In genomic region chr2L:11044678-11045466, dm6 we compare ENCODE assay signal across 1 fruit fly cellular context.
TF ChIP-seq lines count a peak whose summit lies in the region.

No protein-coding gene starts in this region.

TF ChIP-seq in whole organism, embryonic, 481 proteins besides CTCF, POLR2A, EP300 and RAD21 (continued from another document and continues in another):
- peak; percentile 28 for TF ChIP-seq Meics (GFP tag; optimal IDR thresholded peaks at IDR 0.05; lab: Kevin White, UChicago)
- TF ChIP-seq HLHmδ (GFP tag; optimal IDR thresholded peaks at IDR 0.05; lab: Kevin White, UChicago), result peak; percentile 19
- TF ChIP-seq pros (GFP tag; optimal IDR thresholded peaks at IDR 0.05; lab: Kevin White, UChicago), result no peak
- TF ChIP-seq Dfd (GFP tag; optimal IDR thresholded peaks at IDR 0.05; lab: Kevin White, UChicago), result no peak
- 0 out of 3 replicates have a peak, but pooled peaks have one; percentile 40 for TF ChIP-seq dysf (GFP tag; IDR thresholded peaks at IDR 0.05; lab: Robert Waterston, UW)
- peak; percentile 77 for TF ChIP-seq CG1832 (GFP tag; optimal IDR thresholded peaks at IDR 0.05; lab: Kevin White, UChicago)
- no peak for TF ChIP-seq Abd-B (GFP tag; optimal IDR thresholded peaks at IDR 0.05; lab: Kevin White, UChicago)
- TF ChIP-seq CG12219 (GFP tag; optimal IDR thresholded peaks at IDR 0.05; lab: Kevin White, UChicago), result peak; percentile 36
- no peak for TF ChIP-seq jumu (GFP tag; optimal IDR thresholded peaks at IDR 0.05; lab: Kevin White, UChicago)
- no peak for TF ChIP-seq ac (GFP tag; optimal IDR thresholded peaks at IDR 0.05; lab: Kevin White, UChicago)
- peak; percentile 72 for TF ChIP-seq MTF-1 (GFP tag; optimal IDR thresholded peaks at IDR 0.05; lab: Kevin White, UChicago; ENCODE audit: borderline replicate concordance)
- peak; percentile 16 for TF ChIP-seq gcm (GFP tag; optimal IDR thresholded peaks at IDR 0.05; lab: Kevin White, UChicago)
- TF ChIP-seq CG13424 (tag; optimal IDR thresholded peaks at IDR 0.05; lab: Kevin White, UChicago), result peak; percentile 30
- peak; percentile 13 for TF ChIP-seq Blimp-1 (GFP tag; optimal IDR thresholded peaks at IDR 0.05; lab: Kevin White, UChicago)
- no peak for TF ChIP-seq gfzf (GFP tag; optimal IDR thresholded peaks at IDR 0.05; lab: Kevin White, UChicago)
- TF ChIP-seq Mrtf (GFP tag; IDR thresholded peaks at IDR 0.05; lab: Robert Waterston, UW), result no peak
- TF ChIP-seq ranshi (GFP tag; IDR thresholded peaks at IDR 0.05; lab: Robert Waterston, UW), result no peak
- no peak for TF ChIP-seq gsb (GFP tag; IDR thresholded peaks at IDR 0.05; lab: Robert Waterston, UW)
- TF ChIP-seq aop (GFP tag; IDR thresholded peaks at IDR 0.05; lab: Robert Waterston, UW), result no peak
- TF ChIP-seq seq (GFP tag; IDR thresholded peaks at IDR 0.05; lab: Robert Waterston, UW), result peak; percentile 46; the same call in 1 of the 2 replicates
- TF ChIP-seq sc (optimal IDR thresholded peaks at IDR 0.05; lab: Kevin White, UChicago), result no peak
- no peak for TF ChIP-seq sc (GFP tag; optimal IDR thresholded peaks at IDR 0.05; lab: Kevin White, UChicago)
- TF ChIP-seq ab (GFP tag; optimal IDR thresholded peaks at IDR 0.05; lab: Kevin White, UChicago), result no peak
- TF ChIP-seq CG1233 (GFP tag; optimal IDR thresholded peaks at IDR 0.05; lab: Kevin White, UChicago), result peak; percentile 61
- no peak for TF ChIP-seq usp (GFP tag; optimal IDR thresholded peaks at IDR 0.05; lab: Kevin White, UChicago)
- no peak for TF ChIP-seq sima (GFP tag; optimal IDR thresholded peaks at IDR 0.05; lab: Kevin White, UChicago)
- TF ChIP-seq toy (GFP tag; IDR thresholded peaks at IDR 0.05; lab: Robert Waterston, UW), result no peak
- no peak for TF ChIP-seq Mad (GFP tag; optimal IDR thresholded peaks at IDR 0.05; lab: Kevin White, UChicago)
- TF ChIP-seq lmd (GFP tag; IDR thresholded peaks at IDR 0.05; lab: Robert Waterston, UW), result peak; percentile 59
- no peak for TF ChIP-seq Tbp (GFP tag; optimal IDR thresholded peaks at IDR 0.05; lab: Kevin White, UChicago)
- TF ChIP-seq so (GFP tag; IDR thresholded peaks at IDR 0.05; lab: Robert Waterston, UW), result peak; percentile 54; the same call in 2 of the 3 replicates
- TF ChIP-seq grn (GFP tag; optimal IDR thresholded peaks at IDR 0.05; lab: Kevin White, UChicago), result peak; percentile 58
- TF ChIP-seq Lim3 (GFP tag; IDR thresholded peaks at IDR 0.05; lab: Robert Waterston, UW), result no peak
- no peak for TF ChIP-seq Max (GFP tag; optimal IDR thresholded peaks at IDR 0.05; lab: Kevin White, UChicago)
- TF ChIP-seq Eip74EF (GFP tag; optimal IDR thresholded peaks at IDR 0.05; lab: Kevin White, UChicago), result no peak
- no peak for TF ChIP-seq CG7372 (GFP tag; IDR thresholded peaks at IDR 0.05; lab: Robert Waterston, UW)
- TF ChIP-seq CoRest (tag; optimal IDR thresholded peaks at IDR 0.05; lab: Kevin White, UChicago), result peak; percentile 12
- peak; percentile 29 for TF ChIP-seq CG7839 (tag; optimal IDR thresholded peaks at IDR 0.05; lab: Kevin White, UChicago)
- TF ChIP-seq CG10366 (GFP tag; IDR thresholded peaks at IDR 0.05; lab: Robert Waterston, UW), result peak; percentile 43; the same call in 1 of the 2 replicates
- TF ChIP-seq Fer1 (GFP tag; optimal IDR thresholded peaks at IDR 0.05; lab: Kevin White, UChicago), result peak; percentile 43
- TF ChIP-seq CG6689 (GFP tag; IDR thresholded peaks at IDR 0.05; lab: Robert Waterston, UW), result no peak; the same call in 1 of the 2 replicates
- TF ChIP-seq Doc3 (GFP tag; IDR thresholded peaks at IDR 0.05; lab: Robert Waterston, UW; ENCODE audit: partially characterized antibody), result no peak
- TF ChIP-seq CG6654 (GFP tag; optimal IDR thresholded peaks at IDR 0.05; lab: Kevin White, UChicago), result no peak
- no peak for TF ChIP-seq TFAM (GFP tag; optimal IDR thresholded peaks at IDR 0.05; lab: Kevin White, UChicago)
- no peak; the same call in 1 of the 2 replicates for TF ChIP-seq CG6272 (GFP tag; IDR thresholded peaks at IDR 0.05; lab: Robert Waterston, UW)
- no peak for TF ChIP-seq wor (GFP tag; IDR thresholded peaks at IDR 0.05; lab: Robert Waterston, UW)
- TF ChIP-seq CG5245 (GFP tag; optimal IDR thresholded peaks at IDR 0.05; lab: Kevin White, UChicago), result no peak
- TF ChIP-seq zfh1 (GFP tag; IDR thresholded peaks at IDR 0.05; lab: Robert Waterston, UW), result no peak; the same call in 2 of the 3 replicates
- no peak for TF ChIP-seq CG34224 (GFP tag; IDR thresholded peaks at IDR 0.05; lab: Robert Waterston, UW; ENCODE audit: partially characterized antibody)
- no peak for TF ChIP-seq CG3838 (GFP tag; optimal IDR thresholded peaks at IDR 0.05; lab: Kevin White, UChicago)
- TF ChIP-seq CG4854 (GFP tag; optimal IDR thresholded peaks at IDR 0.05; lab: Kevin White, UChicago), result no peak
- peak; percentile 54 for TF ChIP-seq HmgZ (tag; optimal IDR thresholded peaks at IDR 0.05; lab: Kevin White, UChicago)
- peak; percentile 17 for TF ChIP-seq Xbp1 (GFP tag; optimal IDR thresholded peaks at IDR 0.05; lab: Kevin White, UChicago)
- TF ChIP-seq CG2712 (tag; optimal IDR thresholded peaks at IDR 0.05; lab: Kevin White, UChicago), result peak; percentile 16
- no peak for TF ChIP-seq CG9437 (GFP tag; optimal IDR thresholded peaks at IDR 0.05; lab: Kevin White, UChicago)
- peak; percentile 62 for TF ChIP-seq CG10431 (GFP tag; optimal IDR thresholded peaks at IDR 0.05; lab: Kevin White, UChicago)
- TF ChIP-seq lab (GFP tag; optimal IDR thresholded peaks at IDR 0.05; lab: Kevin White, UChicago), result peak; percentile 69
- no peak for TF ChIP-seq repo (GFP tag; optimal IDR thresholded peaks at IDR 0.05; lab: Kevin White, UChicago)
- TF ChIP-seq NC2α (GFP tag; optimal IDR thresholded peaks at IDR 0.05; lab: Kevin White, UChicago), result no peak
- peak; percentile 40; the same call in 1 of the 2 replicates for TF ChIP-seq CG32532 (GFP tag; IDR thresholded peaks at IDR 0.05; lab: Robert Waterston, UW)
- TF ChIP-seq Oli (tag; optimal IDR thresholded peaks at IDR 0.05; lab: Kevin White, UChicago), result peak; percentile 48
- TF ChIP-seq CG13296 (GFP tag; optimal IDR thresholded peaks at IDR 0.05; lab: Kevin White, UChicago), result peak; percentile 62
- 0 out of 2 replicates have a peak, but pooled peaks have one; percentile 15 for TF ChIP-seq Ada2b (GFP tag; IDR thresholded peaks at IDR 0.05; lab: Robert Waterston, UW)
- no peak for TF ChIP-seq fu2 (GFP tag; optimal IDR thresholded peaks at IDR 0.05; lab: Kevin White, UChicago)
- peak; percentile 25 for TF ChIP-seq CG11723 (GFP tag; optimal IDR thresholded peaks at IDR 0.05; lab: Kevin White, UChicago)
- TF ChIP-seq ind (GFP tag; optimal IDR thresholded peaks at IDR 0.05; lab: Kevin White, UChicago), result peak; percentile 25
- no peak; the same call in 2 of the 3 replicates for TF ChIP-seq H15 (GFP tag; IDR thresholded peaks at IDR 0.05; lab: Robert Waterston, UW)
- TF ChIP-seq CG18011 (GFP tag; optimal IDR thresholded peaks at IDR 0.05; lab: Kevin White, UChicago), result no peak
- TF ChIP-seq Ets65A (GFP tag; lab: Kevin White, UChicago), result peak; percentile 50
- TF ChIP-seq fd64A (GFP tag; optimal IDR thresholded peaks at IDR 0.05; lab: Kevin White, UChicago), result peak; percentile 63
- TF ChIP-seq CG17385 (GFP tag; optimal IDR thresholded peaks at IDR 0.05; lab: Kevin White, UChicago), result peak; percentile 54
- peak; percentile 66 for TF ChIP-seq HHEX (GFP tag; optimal IDR thresholded peaks at IDR 0.05; lab: Kevin White, UChicago)
- peak; percentile 28 for TF ChIP-seq Nf-YB (GFP tag; optimal IDR thresholded peaks at IDR 0.05; lab: Kevin White, UChicago)
- TF ChIP-seq lola (GFP tag; optimal IDR thresholded peaks at IDR 0.05; lab: Kevin White, UChicago), result peak in 1 of 3 experiments; percentile 40
- no peak for TF ChIP-seq bowl (GFP tag; IDR thresholded peaks at IDR 0.05; lab: Robert Waterston, UW)
- TF ChIP-seq Gug (GFP tag; IDR thresholded peaks at IDR 0.05; lab: Robert Waterston, UW), result no peak; the same call in 3 of the 4 replicates
- no peak for TF ChIP-seq hkb (optimal IDR thresholded peaks at IDR 0.05; lab: Kevin White, UChicago)
- no peak for TF ChIP-seq hkb (GFP tag; IDR thresholded peaks at IDR 0.05; lab: Robert Waterston, UW)
- TF ChIP-seq CG2678 (tag; optimal IDR thresholded peaks at IDR 0.05; lab: Kevin White, UChicago), result peak; percentile 68
- TF ChIP-seq bsh (GFP tag; optimal IDR thresholded peaks at IDR 0.05; lab: Kevin White, UChicago), result peak; percentile 42 to 49
- no peak for TF ChIP-seq ase (GFP tag; IDR thresholded peaks at IDR 0.05; lab: Robert Waterston, UW)
- peak; percentile 31 for TF ChIP-seq CG12104 (GFP tag; optimal IDR thresholded peaks at IDR 0.05; lab: Kevin White, UChicago)
- no peak for TF ChIP-seq Lpt (GFP tag; optimal IDR thresholded peaks at IDR 0.05; lab: Kevin White, UChicago)
- TF ChIP-seq CG12299 (tag; optimal IDR thresholded peaks at IDR 0.05; lab: Kevin White, UChicago), result peak; percentile 18
- TF ChIP-seq fd3F (GFP tag; optimal IDR thresholded peaks at IDR 0.05; lab: Kevin White, UChicago), result no peak
- peak; percentile 18 for TF ChIP-seq CG4424 (GFP tag; optimal IDR thresholded peaks at IDR 0.05; lab: Kevin White, UChicago)
- no peak; the same call in 1 of the 2 replicates for TF ChIP-seq HLH3B (GFP tag; IDR thresholded peaks at IDR 0.05; lab: Robert Waterston, UW)
- no peak for TF ChIP-seq fd96Cb (tag; optimal IDR thresholded peaks at IDR 0.05; lab: Kevin White, UChicago)
- TF ChIP-seq CG12744 (GFP tag; optimal IDR thresholded peaks at IDR 0.05; lab: Kevin White, UChicago), result peak; percentile 1
- peak; percentile 7 for TF ChIP-seq YL-1 (GFP tag; optimal IDR thresholded peaks at IDR 0.05; lab: Kevin White, UChicago)
- peak; percentile 41 for TF ChIP-seq CG16815 (GFP tag; optimal IDR thresholded peaks at IDR 0.05; lab: Kevin White, UChicago)
- no peak for TF ChIP-seq Ssrp (tag; optimal IDR thresholded peaks at IDR 0.05; lab: Kevin White, UChicago)
- peak; percentile 27 for TF ChIP-seq CG6765 (GFP tag; optimal IDR thresholded peaks at IDR 0.05; lab: Kevin White, UChicago)
- peak; percentile 80 for TF ChIP-seq CG11696 (GFP tag; IDR thresholded peaks at IDR 0.05; lab: Robert Waterston, UW)
- no peak for TF ChIP-seq Usf (GFP tag; optimal IDR thresholded peaks at IDR 0.05; lab: Kevin White, UChicago)
- peak; percentile 41 for TF ChIP-seq CG15514 (GFP tag; optimal IDR thresholded peaks at IDR 0.05; lab: Kevin White, UChicago)
- TF ChIP-seq CG14860 (GFP tag; IDR thresholded peaks at IDR 0.05; lab: Robert Waterston, UW; ENCODE audit: partially characterized antibody), result no peak
- TF ChIP-seq Nf-YC (tag; optimal IDR thresholded peaks at IDR 0.05; lab: Kevin White, UChicago), result no peak
- TF ChIP-seq chif (GFP tag; optimal IDR thresholded peaks at IDR 0.05; lab: Kevin White, UChicago), result no peak
- TF ChIP-seq gem (tag; optimal IDR thresholded peaks at IDR 0.05; lab: Kevin White, UChicago), result peak; percentile 44
- no peak for TF ChIP-seq pita (GFP tag; optimal IDR thresholded peaks at IDR 0.05; lab: Kevin White, UChicago)
- TF ChIP-seq Six4 (GFP tag; optimal IDR thresholded peaks at IDR 0.05; lab: Kevin White, UChicago), result no peak
- no peak for TF ChIP-seq Neu2 (GFP tag; optimal IDR thresholded peaks at IDR 0.05; lab: Kevin White, UChicago; ENCODE audit: borderline replicate concordance)
- TF ChIP-seq Adf1 (GFP tag; IDR thresholded peaks at IDR 0.05; lab: Robert Waterston, UW), result peak; percentile 71
- TF ChIP-seq CG1024 (GFP tag; IDR thresholded peaks at IDR 0.05; lab: Robert Waterston, UW), result no peak; the same call in 1 of the 2 replicates
- TF ChIP-seq tin (GFP tag; optimal IDR thresholded peaks at IDR 0.05; lab: Kevin White, UChicago), result no peak
- no peak for TF ChIP-seq CG12942 (GFP tag; optimal IDR thresholded peaks at IDR 0.05; lab: Kevin White, UChicago)
- TF ChIP-seq CG8359 (GFP tag; optimal IDR thresholded peaks at IDR 0.05; lab: Kevin White, UChicago; ENCODE audit: borderline replicate concordance), result peak; percentile 5
- TF ChIP-seq Xrp1 (GFP tag; IDR thresholded peaks at IDR 0.05; lab: Robert Waterston, UW), result peak; percentile 46
- TF ChIP-seq CG12391 (tag; optimal IDR thresholded peaks at IDR 0.05; lab: Kevin White, UChicago), result no peak
- TF ChIP-seq CG7556 (GFP tag; optimal IDR thresholded peaks at IDR 0.05; lab: Kevin White, UChicago), result peak; percentile 32
- TF ChIP-seq pum (GFP tag; optimal IDR thresholded peaks at IDR 0.05; lab: Kevin White, UChicago), result no peak
- no peak for TF ChIP-seq twi (tag; optimal IDR thresholded peaks at IDR 0.05; lab: Kevin White, UChicago)
- peak; percentile 34; the same call in 1 of the 2 replicates for TF ChIP-seq CG14014 (GFP tag; IDR thresholded peaks at IDR 0.05; lab: Robert Waterston, UW)
- peak; percentile 33 for TF ChIP-seq CG10209 (GFP tag; optimal IDR thresholded peaks at IDR 0.05; lab: Kevin White, UChicago)
- no peak for TF ChIP-seq mld (GFP tag; IDR thresholded peaks at IDR 0.05; lab: Robert Waterston, UW; ENCODE audit: partially characterized antibody)
- peak; percentile 64 for TF ChIP-seq CG33557 (GFP tag; optimal IDR thresholded peaks at IDR 0.05; lab: Kevin White, UChicago)
- no peak for TF ChIP-seq CG6791 (GFP tag; IDR thresholded peaks at IDR 0.05; lab: Robert Waterston, UW; ENCODE audit: partially characterized antibody)
- peak; percentile 55 for TF ChIP-seq cg (GFP tag; optimal IDR thresholded peaks at IDR 0.05; lab: Kevin White, UChicago)
- TF ChIP-seq NK7.1 (GFP tag; optimal IDR thresholded peaks at IDR 0.05; lab: Kevin White, UChicago), result no peak
- TF ChIP-seq CG43689 (GFP tag; IDR thresholded peaks at IDR 0.05; lab: Robert Waterston, UW), result no peak
- peak; percentile 25 for TF ChIP-seq tap (tag; optimal IDR thresholded peaks at IDR 0.05; lab: Kevin White, UChicago)
- TF ChIP-seq Hr39 (optimal IDR thresholded peaks at IDR 0.05; lab: Kevin White, UChicago), result no peak
- peak; percentile 26 for TF ChIP-seq CG18262 (tag; optimal IDR thresholded peaks at IDR 0.05; lab: Kevin White, UChicago)
- TF ChIP-seq vfl (GFP tag; optimal IDR thresholded peaks at IDR 0.05; lab: Kevin White, UChicago), result no peak
- TF ChIP-seq Elba2 (GFP tag; optimal IDR thresholded peaks at IDR 0.05; lab: Kevin White, UChicago), result no peak
- TF ChIP-seq CG5180 (GFP tag; optimal IDR thresholded peaks at IDR 0.05; lab: Kevin White, UChicago), result peak; percentile 58
- TF ChIP-seq CG2120 (GFP tag; optimal IDR thresholded peaks at IDR 0.05; lab: Kevin White, UChicago), result peak; percentile 78
- TF ChIP-seq Scr (GFP tag; IDR thresholded peaks at IDR 0.05; lab: Robert Waterston, UW; ENCODE audit: partially characterized antibody), result no peak
- TF ChIP-seq Pdp1 (GFP tag; optimal IDR thresholded peaks at IDR 0.05; lab: Kevin White, UChicago), result peak in 1 of 2 experiments; percentile 28
- no peak; the same call in 1 of the 2 replicates for TF ChIP-seq CG10321 (GFP tag; IDR thresholded peaks at IDR 0.05; lab: Robert Waterston, UW)
- TF ChIP-seq Sox102F (GFP tag; optimal IDR thresholded peaks at IDR 0.05; lab: Kevin White, UChicago), result peak; percentile 31
- no peak for TF ChIP-seq CG1647 (GFP tag; optimal IDR thresholded peaks at IDR 0.05; lab: Kevin White, UChicago)
